Fruit fly (Drosophila melanogaster) whole organism, embryonic: ENCODE data around the gene Mst36Fb.

Experiments
- Ada2b ChIP-seq: fragments of 200-800 bp; sonication (Bioruptor generic); IDR thresholded peaks from 2 replicates; pipeline ENCODE4 v1.3.6; 2022; ENCODE audit warnings: missing biosample characterization, missing genetic modification characterization
- CG10274 ChIP-seq: fragments of 200-800 bp; sonication (Bioruptor generic); optimal IDR thresholded peaks from 3 replicates; lab custom pipeline; 2017; ENCODE audit warnings: missing biosample characterization, mild to moderate bottlenecking, missing genetic modification characterization
- CG10959 ChIP-seq: fragments of 200-800 bp; sonication (Bioruptor generic); IDR thresholded peaks from 2 replicates; pipeline ENCODE4 v1.3.6; 2022; ENCODE audit warnings: missing biosample characterization, missing genetic modification characterization
- CG11560 ChIP-seq: fragments of 200-800 bp; sonication (Bioruptor generic); IDR thresholded peaks from 3 replicates; pipeline ENCODE4 v1.3.6; 2022; ENCODE audit warnings: missing biosample characterization, missing genetic modification characterization
- CG12236 ChIP-seq: fragments of 200-800 bp; sonication (Bioruptor generic); optimal IDR thresholded peaks from 2 replicates; lab custom pipeline; 2016; ENCODE audit warnings: missing biosample characterization, missing genetic modification characterization
- CG12942 ChIP-seq: fragments of 200-800 bp; sonication (Bioruptor generic); optimal IDR thresholded peaks from 3 replicates; lab custom pipeline; 2016; ENCODE audit warnings: missing biosample characterization, missing genetic modification characterization
- CG1602 ChIP-seq: fragments of 200-800 bp; sonication (Bioruptor generic); optimal IDR thresholded peaks from 3 replicates; lab custom pipeline; 2016; ENCODE audit warnings: missing biosample characterization, missing genetic modification characterization
- CG16779 ChIP-seq: fragments of 200-800 bp; sonication (Bioruptor generic); IDR thresholded peaks from 2 replicates; pipeline ENCODE4 v1.3.6; 2022; ENCODE audit warnings: missing biosample characterization, missing genetic modification characterization
- CG17328 ChIP-seq: fragments of 200-800 bp; sonication (Bioruptor generic); IDR thresholded peaks from 2 replicates; pipeline ENCODE4 v1.3.6; 2022; ENCODE audit warnings: missing biosample characterization, missing genetic modification characterization
- CG17802 ChIP-seq: fragments of 200-800 bp; sonication (Bioruptor generic); optimal IDR thresholded peaks from 2 replicates; lab custom pipeline; 2018; ENCODE audit warnings: missing biosample characterization, mild to moderate bottlenecking, missing genetic modification characterization, moderate library complexity
- CG2712 ChIP-seq: fragments of 200-800 bp; optimal IDR thresholded peaks from 3 replicates; lab custom pipeline; 2019; ENCODE audit warnings: missing biosample characterization, mild to moderate bottlenecking, missing genetic modification characterization, moderate library complexity
- CG30403 ChIP-seq: fragments of 200-800 bp; sonication (Bioruptor generic); optimal IDR thresholded peaks from 3 replicates; lab custom pipeline; 2016; ENCODE audit warnings: missing biosample characterization, missing genetic modification characterization
- CG34224 ChIP-seq: fragments of 200-800 bp; sonication (Bioruptor generic); IDR thresholded peaks from 3 replicates; pipeline ENCODE4 v1.3.6; 2022; ENCODE audit warnings: missing biosample characterization, missing genetic modification characterization; ENCODE audit not compliant: partially characterized antibody
- CG4424 ChIP-seq: fragments of 200-800 bp; sonication (Bioruptor generic); optimal IDR thresholded peaks from 3 replicates; lab custom pipeline; 2016; ENCODE audit warnings: missing biosample characterization, missing genetic modification characterization
- CG5245 ChIP-seq: fragments of 200-800 bp; sonication (Bioruptor generic); optimal IDR thresholded peaks from 3 replicates; lab custom pipeline; 2016; ENCODE audit warnings: missing biosample characterization, missing genetic modification characterization
- CG7372 ChIP-seq: fragments of 200-800 bp; sonication (Bioruptor generic); IDR thresholded peaks from 2 replicates; pipeline ENCODE4 v1.3.6; 2022; ENCODE audit warnings: missing biosample characterization, missing genetic modification characterization
- CG7786 ChIP-seq: fragments of 200-800 bp; sonication (Bioruptor generic); optimal IDR thresholded peaks from 2 replicates; lab custom pipeline; 2016; ENCODE audit warnings: missing biosample characterization, missing genetic modification characterization
- CG9609 ChIP-seq: fragments of 200-800 bp; sonication (Bioruptor generic); optimal IDR thresholded peaks from 3 replicates; lab custom pipeline; 2016; ENCODE audit warnings: missing biosample characterization, missing genetic modification characterization
- D ChIP-seq, 2 experiments: fragments of 200-800 bp in 1 of 2; fragments of >200 bp in 1 of 2; sonication (Bioruptor generic) in 1 of 2; optimal IDR thresholded peaks; 2 replicates in 1 of 2; 3 replicates in 1 of 2; lab custom pipeline; 2017; ENCODE audit warnings: mild to moderate bottlenecking in 1 of 2, missing biosample characterization in 1 of 2, missing genetic modification characterization in 1 of 2, missing genetic modification reagents in 1 of 2
- D19B ChIP-seq: fragments of 200-800 bp; sonication (Bioruptor generic); optimal IDR thresholded peaks from 2 replicates; lab custom pipeline; 2017; ENCODE audit warnings: missing biosample characterization, mild to moderate bottlenecking, missing genetic modification characterization
- Dfd ChIP-seq, 2 experiments: fragments of >200 bp; optimal IDR thresholded peaks; 2 replicates each; lab custom pipeline; 2017; ENCODE audit warnings: missing biosample characterization in 2 of 2, missing genetic modification characterization in 2 of 2
- Doc3 ChIP-seq: fragments of 200-800 bp; sonication (Bioruptor generic); IDR thresholded peaks from 3 replicates; pipeline ENCODE4 v1.3.6; 2022; ENCODE audit warnings: missing biosample characterization, missing genetic modification characterization; ENCODE audit not compliant: partially characterized antibody
- E2f2 ChIP-seq: fragments of 200-800 bp; sonication (Bioruptor generic); IDR thresholded peaks from 2 replicates; pipeline ENCODE4 v1.3.6; 2022; ENCODE audit warnings: missing biosample characterization, missing genetic modification characterization
- Ets65A ChIP-seq: fragments of 200-800 bp; sonication (Bioruptor generic); peaks from one replicate; lab custom pipeline; 2016; ENCODE audit warnings: missing biosample characterization, missing genetic modification characterization
- HHEX ChIP-seq: fragments of 200-800 bp; sonication (Bioruptor generic); optimal IDR thresholded peaks from 3 replicates; lab custom pipeline; 2017; ENCODE audit warnings: missing biosample characterization, mild to moderate bottlenecking, missing genetic modification characterization, missing genetic modification reagents
- Hmx ChIP-seq: fragments of 200-800 bp; sonication (Bioruptor generic); optimal IDR thresholded peaks from 2 replicates; lab custom pipeline; 2016; ENCODE audit warnings: missing biosample characterization, missing genetic modification characterization
- NFAT ChIP-seq: fragments of 200-800 bp; sonication (Bioruptor generic); IDR thresholded peaks from 2 replicates; pipeline ENCODE4 v1.3.6; 2022; ENCODE audit warnings: missing biosample characterization, missing genetic modification characterization
- Oaz ChIP-seq: fragments of 200-800 bp; sonication (Bioruptor generic); IDR thresholded peaks from 2 replicates; pipeline ENCODE4 v1.3.6; 2022; ENCODE audit warnings: missing biosample characterization, missing genetic modification characterization
- Poxn ChIP-seq: fragments of 200-800 bp; sonication (Bioruptor generic); IDR thresholded peaks from 2 replicates; pipeline ENCODE4 v1.3.6; 2022; ENCODE audit warnings: missing biosample characterization, missing genetic modification characterization
- Trl ChIP-seq, 3 experiments: fragments of >200 bp in 2 of 3; fragments of 200-800 bp in 1 of 3; sonication (Bioruptor generic) in 1 of 3; optimal IDR thresholded peaks; 2 replicates in 1 of 3; 3 replicates in 2 of 3; lab custom pipeline; 2016 to 2017; ENCODE audit warnings: missing biosample characterization in 1 of 3, missing genetic modification characterization in 1 of 3
- ab ChIP-seq: fragments of 200-800 bp; sonication (Bioruptor generic); optimal IDR thresholded peaks from 2 replicates; lab custom pipeline; 2016; ENCODE audit warnings: missing biosample characterization, missing genetic modification characterization
- ara ChIP-seq: fragments of 200-800 bp; sonication (Bioruptor generic); IDR thresholded peaks from 2 replicates; pipeline ENCODE4 v1.3.6; 2022; ENCODE audit warnings: missing biosample characterization, missing genetic modification characterization
- ash1 ChIP-seq: fragments of 200-800 bp; sonication (Bioruptor generic); optimal IDR thresholded peaks from 2 replicates; lab custom pipeline; 2018; ENCODE audit warnings: missing biosample characterization, mild to moderate bottlenecking, missing genetic modification characterization
- cg ChIP-seq: fragments of 200-800 bp; sonication (Bioruptor generic); optimal IDR thresholded peaks from 3 replicates; lab custom pipeline; 2019; ENCODE audit warnings: missing biosample characterization, mild to moderate bottlenecking, missing genetic modification characterization, moderate library complexity
- crp ChIP-seq, 2 experiments: fragments of 200-800 bp; sonication (Bioruptor generic); optimal IDR thresholded peaks; 2 replicates in 1 of 2; 3 replicates in 1 of 2; lab custom pipeline; 2017; ENCODE audit warnings: missing biosample characterization in 2 of 2, missing genetic modification characterization in 2 of 2, mild to moderate bottlenecking in 1 of 2, moderate library complexity in 1 of 2
- gem ChIP-seq: fragments of 200-800 bp; sonication (Bioruptor generic); optimal IDR thresholded peaks from 2 replicates; lab custom pipeline; 2019; ENCODE audit warnings: missing biosample characterization, mild to moderate bottlenecking, missing genetic modification characterization, moderate library complexity
- mirr ChIP-seq: fragments of 200-800 bp; sonication (Bioruptor generic); optimal IDR thresholded peaks from 3 replicates; lab custom pipeline; 2018; ENCODE audit warnings: missing biosample characterization, mild to moderate bottlenecking, missing genetic modification characterization
- nau ChIP-seq: fragments of 200-800 bp; sonication (Bioruptor generic); optimal IDR thresholded peaks from 3 replicates; lab custom pipeline; 2017; ENCODE audit warnings: missing biosample characterization, mild to moderate bottlenecking, missing genetic modification characterization, missing genetic modification reagents
- odd ChIP-seq: fragments of 200-800 bp; sonication (Bioruptor generic); optimal IDR thresholded peaks from 2 replicates; lab custom pipeline; 2017; ENCODE audit warnings: missing biosample characterization, mild to moderate bottlenecking, missing genetic modification characterization
- pb ChIP-seq: fragments of 200-800 bp; sonication (Bioruptor generic); optimal IDR thresholded peaks from 3 replicates; lab custom pipeline; 2016; ENCODE audit warnings: missing biosample characterization, missing genetic modification characterization
- pfk ChIP-seq: fragments of 200-800 bp; sonication (Bioruptor generic); optimal IDR thresholded peaks from 2 replicates; lab custom pipeline; 2018; ENCODE audit warnings: missing biosample characterization, mild to moderate bottlenecking, missing genetic modification characterization, moderate library complexity
- pnt ChIP-seq: fragments of 200-800 bp; sonication (Bioruptor generic); optimal IDR thresholded peaks from 3 replicates; lab custom pipeline; 2016; ENCODE audit warnings: missing biosample characterization, missing genetic modification characterization
- psq ChIP-seq: fragments of 200-800 bp; sonication (Bioruptor generic); optimal IDR thresholded peaks from 2 replicates; lab custom pipeline; 2017; ENCODE audit warnings: missing biosample characterization, missing genetic modification characterization
- slou ChIP-seq: fragments of 200-800 bp; sonication (Bioruptor generic); optimal IDR thresholded peaks from 3 replicates; lab custom pipeline; 2016; ENCODE audit warnings: missing biosample characterization, missing genetic modification characterization
- so ChIP-seq: fragments of 200-800 bp; sonication (Bioruptor generic); IDR thresholded peaks from 3 replicates; pipeline ENCODE4 v1.3.6; 2022; ENCODE audit warnings: missing biosample characterization, missing genetic modification characterization
- tin ChIP-seq: fragments of 200-800 bp; sonication (Bioruptor generic); optimal IDR thresholded peaks from 3 replicates; lab custom pipeline; 2016; ENCODE audit warnings: missing biosample characterization, missing genetic modification characterization
- tio ChIP-seq: fragments of 200-800 bp; sonication (Bioruptor generic); optimal IDR thresholded peaks from 2 replicates; lab custom pipeline; 2017; ENCODE audit warnings: missing biosample characterization, missing genetic modification characterization, inconsistent platforms
- tna ChIP-seq: fragments of 200-800 bp; sonication (Bioruptor generic); IDR thresholded peaks from 2 replicates; pipeline ENCODE4 v1.3.6; 2022; ENCODE audit warnings: missing biosample characterization, missing genetic modification characterization; ENCODE audit not compliant: partially characterized antibody

Gene Mst36Fb

dm6 chr2L:18676948-18677820 is 2.3 kb upstream of the Mst36Fb start, which contains the start of the genes Mst36Fa and CG31751 (continued):
- peak; percentile 94 for TF ChIP-seq mirr (GFP tag; lab: Kevin White, UChicago)
- no peak for TF ChIP-seq tna (GFP tag; lab: Robert Waterston, UW)
- peak; percentile 73 for TF ChIP-seq CG12942 (GFP tag; lab: Kevin White, UChicago)
- TF ChIP-seq Oaz (GFP tag; lab: Robert Waterston, UW) = no peak
- TF ChIP-seq tio (GFP tag; lab: Kevin White, UChicago) = peak; percentile 17
- TF ChIP-seq E2f2 (GFP tag; lab: Robert Waterston, UW) = peak; percentile 98
- TF ChIP-seq tin (GFP tag; lab: Kevin White, UChicago) = peak; percentile 35
- TF ChIP-seq cg (GFP tag; lab: Kevin White, UChicago) = peak; percentile 87
- peak; percentile 29 for TF ChIP-seq CG1602 (GFP tag; lab: Kevin White, UChicago)
- TF ChIP-seq D19B (GFP tag; lab: Kevin White, UChicago) = peak; percentile 29
- peak; percentile 73 for TF ChIP-seq gem (tag; lab: Kevin White, UChicago)
- no peak for TF ChIP-seq nau (GFP tag; lab: Kevin White, UChicago)
- peak; percentile 45 for TF ChIP-seq CG2712 (tag; lab: Kevin White, UChicago)
- no peak for TF ChIP-seq ab (GFP tag; lab: Kevin White, UChicago)
- peak; percentile 53 for TF ChIP-seq pfk (GFP tag; lab: Kevin White, UChicago)
- TF ChIP-seq CG7786 = peak; percentile 76
- TF ChIP-seq CG5245 (GFP tag; lab: Kevin White, UChicago) = peak; percentile 28
- TF ChIP-seq so (GFP tag; lab: Robert Waterston, UW) = peak; percentile 71; the same call in 1 of the 3 replicates
- peak; percentile 71 for TF ChIP-seq CG7372
- peak; percentile 39 for TF ChIP-seq slou (GFP tag; lab: Kevin White, UChicago)
- no peak for TF ChIP-seq Doc3 (GFP tag; lab: Robert Waterston, UW)
- TF ChIP-seq HHEX (GFP tag; lab: Kevin White, UChicago) = peak; percentile 92
- TF ChIP-seq CG12236 (GFP tag; lab: Kevin White, UChicago) = peak; percentile 83
- no peak; the same call in 1 of the 2 replicates for TF ChIP-seq NFAT
- TF ChIP-seq pnt (GFP tag; lab: Kevin White, UChicago) = peak; percentile 55
- TF ChIP-seq Ada2b (GFP tag; lab: Robert Waterston, UW) = peak; percentile 68
- TF ChIP-seq CG10959 (GFP tag; lab: Robert Waterston, UW) = no peak
- TF ChIP-seq Ets65A (GFP tag; lab: Kevin White, UChicago) = no peak
- peak; percentile 49 for TF ChIP-seq psq
- peak; percentile 90 to 98 for TF ChIP-seq crp (GFP tag; optimal IDR thresholded peaks at IDR 0.05; lab: Kevin White, UChicago)
- TF ChIP-seq Hmx (GFP tag; lab: Kevin White, UChicago) = peak; percentile 9
- peak; percentile 79 for TF ChIP-seq CG16779 (GFP tag; lab: Robert Waterston, UW)
- TF ChIP-seq CG17328 (GFP tag; lab: Robert Waterston, UW) = 0 out of 2 replicates have a peak, but pooled peaks have one; percentile 32
- TF ChIP-seq ara = peak; percentile 19; the same call in 1 of the 2 replicates
- TF ChIP-seq CG17802 (tag; lab: Kevin White, UChicago) = peak; percentile 29
- TF ChIP-seq CG30403 (GFP tag; lab: Kevin White, UChicago) = peak; percentile 44
- peak; percentile 71 for TF ChIP-seq CG9609
- peak; percentile 75 for TF ChIP-seq CG10274
- TF ChIP-seq D (optimal IDR thresholded peaks at IDR 0.05; lab: Kevin White, UChicago) = no peak
- TF ChIP-seq D (GFP tag; optimal IDR thresholded peaks at IDR 0.05; lab: Kevin White, UChicago) = peak; percentile 83
- peak; percentile 34; the same call in 2 of the 3 replicates for TF ChIP-seq CG34224 (GFP tag; lab: Robert Waterston, UW)
- TF ChIP-seq CG4424 (GFP tag; lab: Kevin White, UChicago) = peak; percentile 53
- TF ChIP-seq CG11560 = no peak
- TF ChIP-seq pb (GFP tag; lab: Kevin White, UChicago) = peak; percentile 78
- peak; percentile 92 for TF ChIP-seq odd (GFP tag; lab: Kevin White, UChicago)
- TF ChIP-seq Trl (optimal IDR thresholded peaks at IDR 0.05; lab: Kevin White, UChicago) = no peak
- TF ChIP-seq Trl (GFP tag; optimal IDR thresholded peaks at IDR 0.05; lab: Kevin White, UChicago) = peak; percentile 85
- no peak for TF ChIP-seq Poxn (GFP tag; lab: Robert Waterston, UW)
- no peak for TF ChIP-seq Dfd (GFP tag; optimal IDR thresholded peaks at IDR 0.05; lab: Kevin White, UChicago)
- peak; percentile 88 for TF ChIP-seq ash1
